Fruit fly (Drosophila melanogaster): Measurements from ENCODE around the gene CG16727.

DNA sequence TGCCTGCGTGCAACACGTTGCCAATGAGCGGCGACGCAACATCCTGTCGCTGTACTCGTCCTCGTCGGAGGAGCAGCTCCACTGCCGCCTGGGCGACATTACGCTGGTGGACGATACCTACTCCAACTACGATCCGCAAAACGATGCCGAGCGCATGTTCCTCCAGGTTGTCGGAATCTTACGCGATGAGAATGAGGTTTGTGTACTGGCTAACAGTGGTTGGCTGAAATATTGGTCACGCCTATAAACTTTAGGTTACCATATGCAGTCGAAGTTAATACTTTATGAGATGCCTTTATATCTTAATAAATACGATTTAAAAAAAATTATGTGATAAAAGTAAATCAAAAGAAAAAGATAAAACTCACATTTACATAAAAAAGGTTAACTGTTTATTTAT is 26.9 kb upstream of the CG16727 start:
- TF ChIP-seq CG9705 (GFP tag; optimal IDR thresholded peaks at IDR 0.05) (no peak), pan (optimal IDR thresholded peaks at IDR 0.05) (no peak), tai (GFP tag; optimal IDR thresholded peaks at IDR 0.05) (no peak)
